Fruit fly (Drosophila melanogaster): Measurements from ENCODE around the gene tara.

tara gene

DNA sequence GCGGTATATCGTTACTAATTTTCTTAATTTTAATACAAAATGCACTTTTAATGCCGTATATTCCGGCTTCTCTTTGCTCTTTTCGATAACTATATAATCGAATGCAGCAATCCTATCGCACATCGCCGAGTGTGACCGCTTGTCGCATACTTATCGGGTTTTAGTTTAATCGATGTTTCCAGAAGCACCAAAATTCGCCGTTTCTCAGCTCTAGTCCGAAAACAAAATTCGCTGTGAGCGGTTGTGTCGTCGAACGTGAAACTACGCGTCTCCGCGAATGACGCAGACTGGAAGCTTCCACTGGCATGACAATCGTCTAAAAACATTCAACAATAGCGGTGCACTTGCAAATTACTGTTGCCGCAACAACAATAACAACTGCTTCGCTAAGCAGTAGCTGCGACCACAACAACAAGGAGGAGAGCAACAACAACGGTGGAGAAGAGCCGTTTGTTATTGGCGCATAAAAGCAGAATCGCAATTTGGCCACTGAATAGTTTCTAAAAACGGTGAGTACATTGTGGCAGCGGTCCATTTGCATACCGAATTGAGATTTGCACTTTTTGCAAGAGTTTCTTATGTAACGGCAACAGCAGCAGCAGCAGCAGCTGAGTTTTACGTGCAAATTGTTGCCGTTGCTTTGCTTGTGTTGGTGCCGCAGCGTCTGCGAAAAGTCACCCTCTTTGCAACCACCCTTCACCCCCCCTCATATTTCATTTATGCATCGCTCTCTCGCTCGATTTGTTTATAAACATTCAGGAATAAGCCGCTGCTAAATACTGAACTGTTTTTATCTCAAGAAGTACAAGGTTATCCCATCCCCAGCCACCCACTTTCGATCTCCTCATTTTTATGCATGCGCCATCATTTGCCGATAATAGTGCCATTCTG, 38.4 kb upstream of the tara start, which contains the start of gene sra (continued):
- TF ChIP-seq Fer3 (tag; optimal IDR thresholded peaks at IDR 0.05) (peak; percentile 25), CG18619 (GFP tag; optimal IDR thresholded peaks at IDR 0.05) (no peak), cwo (GFP tag; optimal IDR thresholded peaks at IDR 0.05) (no peak), crc (GFP tag; optimal IDR thresholded peaks at IDR 0.05) (no peak), CG18599 (GFP tag; optimal IDR thresholded peaks at IDR 0.05) (peak; percentile 45), vfl (GFP tag; optimal IDR thresholded peaks at IDR 0.05) (peak; percentile 7), CG11093 (GFP tag; IDR thresholded peaks at IDR 0.05) (no peak), Doc2 (GFP tag; IDR thresholded peaks at IDR 0.05) (no peak), wek (GFP tag; optimal IDR thresholded peaks at IDR 0.05) (peak; percentile 43), CG4820 (GFP tag; optimal IDR thresholded peaks at IDR 0.05) (no peak), Dek (tag; optimal IDR thresholded peaks at IDR 0.05) (no peak), mld (GFP tag; IDR thresholded peaks at IDR 0.05; ENCODE audit: partially characterized antibody) (peak; percentile 96), HLH4C (GFP tag; IDR thresholded peaks at IDR 0.05; ENCODE audit: partially characterized antibody) (peak; percentile 98), CG3407 (GFP tag; optimal IDR thresholded peaks at IDR 0.05) (no peak), CG8478 (optimal IDR thresholded peaks at IDR 0.05) (no peak), CG42726 (GFP tag; IDR thresholded peaks at IDR 0.05; ENCODE audit: partially characterized antibody) (peak; percentile 96), lmd (GFP tag; IDR thresholded peaks at IDR 0.05) (no peak), H15 (GFP tag; IDR thresholded peaks at IDR 0.05) (no peak), Nf-YC (tag; optimal IDR thresholded peaks at IDR 0.05) (peak; percentile 56), tin (GFP tag; optimal IDR thresholded peaks at IDR 0.05) (no peak), CG1602 (GFP tag; optimal IDR thresholded peaks at IDR 0.05) (no peak), Rfx (GFP tag; IDR thresholded peaks at IDR 0.05) (peak; percentile 58), CG17359 (tag; optimal IDR thresholded peaks at IDR 0.05) (peak; percentile 24), Nf-YA (GFP tag; IDR thresholded peaks at IDR 0.05) (no peak), stc (GFP tag; IDR thresholded peaks at IDR 0.05) (peak; percentile 15; the same call in 1 of the 2 replicates), unc-4 (GFP tag; IDR thresholded peaks at IDR 0.05; ENCODE audit: partially characterized antibody) (peak; percentile 96), salm (tag; optimal IDR thresholded peaks at IDR 0.05) (no peak), CG7963 (GFP tag; IDR thresholded peaks at IDR 0.05; ENCODE audit: partially characterized antibody) (peak; percentile 98), CG5953 (GFP tag; IDR thresholded peaks at IDR 0.05) (no peak), dan (GFP tag; IDR thresholded peaks at IDR 0.05) (no peak), Taf1 (GFP tag; IDR thresholded peaks at IDR 0.05) (no peak), CG9215 (GFP tag; IDR thresholded peaks at IDR 0.05) (no peak), ken (GFP tag; IDR thresholded peaks at IDR 0.05) (no peak), so (GFP tag; IDR thresholded peaks at IDR 0.05) (0 out of 3 replicates have a peak, but pooled peaks have one; percentile 21), CG1233 (GFP tag; optimal IDR thresholded peaks at IDR 0.05) (peak; percentile 17), cad (GFP tag; optimal IDR thresholded peaks at IDR 0.05) (no peak), BtbVII (GFP tag; optimal IDR thresholded peaks at IDR 0.05) (no peak), CG4730 (GFP tag; IDR thresholded peaks at IDR 0.05) (no peak), gro (GFP tag; optimal IDR thresholded peaks at IDR 0.05) (peak; percentile 74), CG7556 (GFP tag; optimal IDR thresholded peaks at IDR 0.05) (peak; percentile 10), grau (tag; optimal IDR thresholded peaks at IDR 0.05) (peak; percentile 35), maf-S (GFP tag; optimal IDR thresholded peaks at IDR 0.05) (peak; percentile 13), sens (GFP tag) (peak; percentile 85), CG2875 (GFP tag; optimal IDR thresholded peaks at IDR 0.05) (no peak), CG4617 (GFP tag; optimal IDR thresholded peaks at IDR 0.05; ENCODE audit: borderline replicate concordance) (peak; percentile 59), Sox102F (GFP tag; optimal IDR thresholded peaks at IDR 0.05) (no peak), Meics (GFP tag; optimal IDR thresholded peaks at IDR 0.05) (peak; percentile 29), CG15011 (GFP tag; optimal IDR thresholded peaks at IDR 0.05) (no peak), CG2199 (GFP tag; IDR thresholded peaks at IDR 0.05) (peak; percentile 59; the same call in 2 of the 3 replicates)
